Fruit fly (Drosophila melanogaster) whole organism, embryonic: Measurements from ENCODE around the gene CG4956.

Source experiments
- CG1792 ChIP-seq: fragments of 200-800 bp; sonication (Bioruptor generic); optimal IDR thresholded peaks from 2 replicates; lab custom pipeline; 2016; ENCODE audit warnings: missing biosample characterization, missing genetic modification characterization
- CG2678 ChIP-seq: fragments of 200-800 bp; sonication (Bioruptor generic); optimal IDR thresholded peaks from 3 replicates; lab custom pipeline; 2019; ENCODE audit warnings: missing biosample characterization, mild to moderate bottlenecking, missing genetic modification characterization, moderate library complexity
- CG3995 ChIP-seq: fragments of 200-800 bp; sonication (Bioruptor generic); optimal IDR thresholded peaks from 3 replicates; lab custom pipeline; 2016; ENCODE audit warnings: missing biosample characterization, missing genetic modification characterization
- CG4282 ChIP-seq: fragments of 200-800 bp; sonication (Bioruptor generic); optimal IDR thresholded peaks from 2 replicates; lab custom pipeline; 2016; ENCODE audit warnings: missing biosample characterization, missing genetic modification characterization
- Dip3 ChIP-seq: fragments of 200-800 bp; sonication (Bioruptor generic); optimal IDR thresholded peaks from 3 replicates; lab custom pipeline; 2016; ENCODE audit warnings: missing biosample characterization, missing genetic modification characterization
- HLH4C ChIP-seq: fragments of 200-800 bp; sonication (Bioruptor generic); IDR thresholded peaks from 3 replicates; pipeline ENCODE4 v1.3.6; 2022; ENCODE audit warnings: missing biosample characterization, missing genetic modification characterization; ENCODE audit not compliant: partially characterized antibody
- Hr78 ChIP-seq, 2 experiments: fragments of 200-800 bp in 1 of 2; fragments of >200 bp in 1 of 2; sonication (Bioruptor generic) in 1 of 2; optimal IDR thresholded peaks; 2 replicates each; lab custom pipeline; 2017 to 2019; ENCODE audit warnings: missing biosample characterization in 2 of 2, missing genetic modification characterization in 2 of 2, mild to moderate bottlenecking in 1 of 2, moderate library complexity in 1 of 2
- al ChIP-seq: fragments of 200-800 bp; sonication (Bioruptor generic); IDR thresholded peaks from 2 replicates; pipeline ENCODE4 v1.3.6; 2022; ENCODE audit warnings: missing biosample characterization, missing genetic modification characterization
- jigr1 ChIP-seq: fragments of 200-800 bp; sonication (Bioruptor generic); IDR thresholded peaks from 3 replicates; pipeline ENCODE4 v1.3.6; 2022; ENCODE audit warnings: missing biosample characterization, missing genetic modification characterization

dm6 chr3R:25789355-25789754, 11.2 kb upstream of the CG4956 start, which contains the start of gene CG31380:
- TF ChIP-seq CG4282 (GFP tag; lab: Kevin White, UChicago) (no peak), CG1792 (GFP tag; lab: Kevin White, UChicago) (no peak), Dip3 (GFP tag; lab: Kevin White, UChicago) (no peak), CG3995 (GFP tag; lab: Kevin White, UChicago) (no peak), al (GFP tag; lab: Robert Waterston, UW) (no peak), CG2678 (no peak), HLH4C (no peak), jigr1 (GFP tag; lab: Robert Waterston, UW) (no peak), Hr78 (GFP tag; optimal IDR thresholded peaks at IDR 0.05; lab: Kevin White, UChicago) (no peak)
